Worm (Caenorhabditis elegans) whole organism, L1 larva: ENCODE results near the gene tif-1A.

Experiments
- C16A3.4 ChIP-seq: fragments of 150-350 bp; optimal IDR thresholded peaks from 2 replicates; lab custom pipeline; 2014; ENCODE audit warnings: missing biosample characterization, missing genetic modification characterization
- C34B4.2 ChIP-seq: sonication (generic microtip); optimal IDR thresholded peaks from 2 replicates; lab custom pipeline; 2017; ENCODE audit warnings: mild to moderate bottlenecking, missing genetic modification characterization, missing compliant biosample characterization
- aha-1 ChIP-seq: fragments of 150-350 bp; optimal IDR thresholded peaks from 2 replicates; lab custom pipeline; 2014; ENCODE audit warnings: missing biosample characterization, missing genetic modification characterization
- ama-1 ChIP-seq: fragments of 150-350 bp; optimal IDR thresholded peaks from 2 replicates; lab custom pipeline; 2014
- ceh-63 ChIP-seq: fragments of 200-800 bp; sonication (Bioruptor generic); optimal IDR thresholded peaks from 2 replicates; lab custom pipeline; 2018; ENCODE audit warnings: mild to moderate bottlenecking, missing genetic modification characterization, missing compliant biosample characterization
- ceh-82 ChIP-seq, 3 experiments: fragments of 150-350 bp in 1 of 3; sonication (generic microtip) in 2 of 3; optimal IDR thresholded peaks; 2 replicates each; lab custom pipeline; 2014 to 2017; ENCODE audit warnings: missing biosample characterization in 3 of 3, missing genetic modification characterization in 3 of 3
- ceh-88 ChIP-seq: fragments of 200-800 bp; sonication (Bioruptor generic); IDR thresholded peaks from 2 replicates; pipeline ENCODE4 v1.3.6; 2022; ENCODE audit warnings: missing genetic modification characterization, missing compliant biosample characterization
- ces-1 ChIP-seq: fragments of 150-350 bp; optimal IDR thresholded peaks from 2 replicates; lab custom pipeline; 2014; ENCODE audit warnings: missing biosample characterization, missing genetic modification reagents, missing genetic modification characterization
- dpl-1 ChIP-seq, 3 experiments: fragments of 150-350 bp in 2 of 3; sonication (generic microtip) in 1 of 3; optimal IDR thresholded peaks; 2 replicates each; lab custom pipeline; 2014 to 2017; ENCODE audit warnings: missing biosample characterization in 3 of 3, missing genetic modification characterization in 3 of 3, missing genetic modification reagents in 3 of 3
- dsc-1 ChIP-seq: sonication (generic microtip); optimal IDR thresholded peaks from 2 replicates; lab custom pipeline; 2016; ENCODE audit warnings: mild to moderate bottlenecking, missing genetic modification characterization, missing compliant biosample characterization
- efl-1 ChIP-seq, 4 experiments: fragments of 150-350 bp; optimal IDR thresholded peaks in 3 of 4; peaks in 1 of 4; 1 replicate in 1 of 4; 2 replicates in 3 of 4; lab custom pipeline; 2014; ENCODE audit warnings: missing biosample characterization in 2 of 4, missing genetic modification characterization in 2 of 4, missing genetic modification reagents in 2 of 4
- efl-3 ChIP-seq: fragments of 200-800 bp; sonication (Bioruptor generic); optimal IDR thresholded peaks from 2 replicates; lab custom pipeline; 2018; ENCODE audit warnings: mild to moderate bottlenecking, missing genetic modification characterization, missing compliant biosample characterization
- egl-13 ChIP-seq: sonication (generic microtip); optimal IDR thresholded peaks from 2 replicates; lab custom pipeline; 2016; ENCODE audit warnings: missing genotype, missing genetic modification reagents, missing genetic modification characterization, missing compliant biosample characterization
- elt-2 ChIP-seq: sonication (generic microtip); optimal IDR thresholded peaks from 2 replicates; lab custom pipeline; 2016; ENCODE audit warnings: missing genetic modification characterization, mild to moderate bottlenecking, inconsistent platforms, missing compliant biosample characterization, missing genetic modification reagents
- ets-5 ChIP-seq: fragments of 200-800 bp; sonication (Bioruptor generic); IDR thresholded peaks from 2 replicates; pipeline ENCODE4 v1.3.6; 2022; ENCODE audit warnings: missing genetic modification characterization, missing compliant biosample characterization
- hpl-2 ChIP-seq: fragments of 150-350 bp; optimal IDR thresholded peaks from 2 replicates; lab custom pipeline; 2014; ENCODE audit warnings: missing biosample characterization, missing genetic modification reagents, missing genetic modification characterization
- irx-1 ChIP-seq: sonication (generic microtip); optimal IDR thresholded peaks from 2 replicates; lab custom pipeline; 2016; ENCODE audit warnings: missing genetic modification characterization, missing compliant biosample characterization
- isw-1 ChIP-seq: fragments of 200-800 bp; sonication (Bioruptor generic); IDR thresholded peaks from 2 replicates; pipeline ENCODE4 v1.3.6; 2022; ENCODE audit warnings: missing genetic modification characterization, missing compliant biosample characterization
- lin-35 ChIP-seq, 2 experiments: fragments of 150-350 bp; optimal IDR thresholded peaks; 2 replicates each; lab custom pipeline; 2014; ENCODE audit warnings: missing biosample characterization in 2 of 2, missing genetic modification characterization in 2 of 2, missing genetic modification reagents in 2 of 2
- lin-39 ChIP-seq: fragments of 150-350 bp; optimal IDR thresholded peaks from 2 replicates; lab custom pipeline; 2014; ENCODE audit warnings: missing biosample characterization, missing genetic modification reagents, missing genetic modification characterization
- lsy-2 ChIP-seq, 2 experiments: fragments of 150-350 bp; optimal IDR thresholded peaks; 2 replicates each; lab custom pipeline; 2014; ENCODE audit warnings: missing biosample characterization in 2 of 2, missing genetic modification characterization in 2 of 2
- mab-9 ChIP-seq: fragments of 200-800 bp; sonication (Bioruptor generic); IDR thresholded peaks from 2 replicates; pipeline ENCODE4 v1.3.6; 2022; ENCODE audit warnings: missing genetic modification reagents, missing genetic modification characterization, missing compliant biosample characterization
- nhr-12 ChIP-seq: sonication (generic microtip); optimal IDR thresholded peaks from 2 replicates; lab custom pipeline; 2017; ENCODE audit warnings: missing biosample characterization, missing genetic modification characterization
- nhr-28 ChIP-seq: fragments of 150-350 bp; optimal IDR thresholded peaks from 2 replicates; lab custom pipeline; 2014; ENCODE audit warnings: missing biosample characterization, missing genetic modification characterization
- nhr-47 ChIP-seq: sonication (generic microtip); optimal IDR thresholded peaks from 2 replicates; lab custom pipeline; 2016; ENCODE audit warnings: mild to moderate bottlenecking, missing genetic modification characterization, moderate library complexity, missing compliant biosample characterization
- nhr-71 ChIP-seq: sonication (generic microtip); optimal IDR thresholded peaks from 2 replicates; lab custom pipeline; 2016; ENCODE audit warnings: mild to moderate bottlenecking, missing genetic modification characterization, moderate library complexity, missing compliant biosample characterization
- nhr-76 ChIP-seq: sonication (generic microtip); optimal IDR thresholded peaks from 2 replicates; lab custom pipeline; 2017; ENCODE audit warnings: missing biosample characterization, missing genetic modification characterization
- nhr-84 ChIP-seq: sonication (generic microtip); optimal IDR thresholded peaks from 2 replicates; lab custom pipeline; 2017; ENCODE audit warnings: missing biosample characterization, missing genetic modification characterization
- nhr-90 ChIP-seq: sonication (generic microtip); optimal IDR thresholded peaks from 2 replicates; lab custom pipeline; 2016; ENCODE audit warnings: mild to moderate bottlenecking, missing genetic modification characterization, missing compliant biosample characterization; ENCODE audit not compliant: poor library complexity
- pqm-1 ChIP-seq: sonication (generic microtip); optimal IDR thresholded peaks from 3 replicates; lab custom pipeline; 2017; ENCODE audit warnings: missing biosample characterization, missing genetic modification characterization
- snpc-4 ChIP-seq: fragments of 150-350 bp; optimal IDR thresholded peaks from 2 replicates; lab custom pipeline; 2014; ENCODE audit warnings: missing biosample characterization, missing genetic modification characterization
- sox-4 ChIP-seq: sonication (generic microtip); optimal IDR thresholded peaks from 2 replicates; lab custom pipeline; 2016; ENCODE audit warnings: missing genetic modification characterization, missing compliant biosample characterization
- swsn-7 ChIP-seq: sonication (generic microtip); optimal IDR thresholded peaks from 2 replicates; lab custom pipeline; 2016; ENCODE audit warnings: missing genetic modification characterization, missing compliant biosample characterization
- unc-130 ChIP-seq: fragments of 150-350 bp; optimal IDR thresholded peaks from 2 replicates; lab custom pipeline; 2017; ENCODE audit warnings: missing biosample characterization, missing genetic modification characterization, inconsistent platforms
- unc-86 ChIP-seq: sonication (generic microtip); optimal IDR thresholded peaks from 2 replicates; lab custom pipeline; 2016; ENCODE audit warnings: missing genetic modification characterization, missing compliant biosample characterization
- unc-98 ChIP-seq: fragments of 200-800 bp; sonication (Bioruptor generic); IDR thresholded peaks from 2 replicates; pipeline ENCODE4 v1.3.6; 2022; ENCODE audit warnings: missing genetic modification characterization, missing compliant biosample characterization
- vab-15 ChIP-seq: sonication (generic microtip); optimal IDR thresholded peaks from 2 replicates; lab custom pipeline; 2017; ENCODE audit warnings: missing genotype, mild to moderate bottlenecking, missing genetic modification characterization, missing compliant biosample characterization
- zag-1 ChIP-seq: fragments of 150-350 bp; optimal IDR thresholded peaks from 2 replicates; lab custom pipeline; 2014; ENCODE audit warnings: missing biosample characterization, missing genetic modification characterization
- ztf-11 ChIP-seq, 2 experiments: sonication (generic microtip); optimal IDR thresholded peaks; 2 replicates each; lab custom pipeline; 2016 to 2017; ENCODE audit warnings: missing genetic modification characterization in 2 of 2, missing biosample characterization in 1 of 2, missing compliant biosample characterization in 1 of 2
- ztf-4 ChIP-seq: fragments of 150-350 bp; optimal IDR thresholded peaks from 2 replicates; lab custom pipeline; 2014; ENCODE audit warnings: missing biosample characterization, missing genetic modification characterization

Gene tif-1A

DNA sequence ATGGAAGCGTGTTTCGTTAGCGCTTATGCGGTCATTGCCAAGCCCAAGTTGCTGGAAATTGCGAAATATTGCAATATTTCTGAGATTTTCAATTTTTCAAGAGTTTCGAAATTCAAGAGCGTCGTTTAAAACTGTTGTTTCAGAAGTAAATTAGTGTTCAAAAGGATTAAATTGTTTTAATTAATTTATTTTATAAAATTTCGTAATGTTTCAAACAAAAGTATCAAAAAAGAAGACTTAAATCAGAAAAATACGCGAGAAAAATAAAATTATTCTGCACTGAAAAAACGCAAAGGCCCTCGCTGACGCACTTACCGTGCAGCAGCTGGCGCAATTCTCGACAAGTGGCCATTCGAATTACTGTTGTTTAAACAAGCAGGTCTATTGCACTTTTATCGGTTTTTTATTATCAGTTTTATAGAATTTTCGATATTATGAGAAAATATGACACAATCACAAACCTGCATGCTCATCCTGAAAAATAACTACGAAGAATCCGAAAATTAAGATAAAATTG, at the start of gene tif-1A (continued):
- peak; percentile 30 for TF ChIP-seq sox-4 (tag; lab: Kevin White, UChicago)
- no peak for TF ChIP-seq ces-1 (GFP tag; lab: Kevin White, UChicago)
- no peak for TF ChIP-seq nhr-76
- peak; percentile 79 to 85 (median 84) for TF ChIP-seq dpl-1 (GFP tag; optimal IDR thresholded peaks at IDR 0.05; lab: Kevin White, UChicago)
- TF ChIP-seq C16A3.4: peak; percentile 83
- peak; percentile 90 for TF ChIP-seq nhr-71
- TF ChIP-seq ets-5 (GFP tag; lab: Robert Waterston, UW): no peak
- TF ChIP-seq efl-1 (optimal IDR thresholded peaks at IDR 0.05; lab: Kevin White, UChicago): peak; percentile 76 to 83
- TF ChIP-seq efl-1 (GFP tag; optimal IDR thresholded peaks at IDR 0.05 in 1 of 2; lab: Kevin White, UChicago): peak; percentile 78 to 98
- no peak for TF ChIP-seq unc-98 (GFP tag; lab: Robert Waterston, UW)
- TF ChIP-seq vab-15 (tag; lab: Kevin White, UChicago): no peak
- peak; percentile 51; the same call in 1 of the 2 replicates for TF ChIP-seq ceh-88 (GFP tag; lab: Robert Waterston, UW)
- no peak for TF ChIP-seq nhr-28 (tag; lab: Kevin White, UChicago)
- no peak for TF ChIP-seq ama-1 (lab: Kevin White, UChicago)
- peak; percentile 82 for TF ChIP-seq dsc-1 (tag; lab: Kevin White, UChicago)
- TF ChIP-seq mab-9 (GFP tag; lab: Robert Waterston, UW): no peak
- TF ChIP-seq aha-1 (tag; lab: Kevin White, UChicago): no peak
- no peak for TF ChIP-seq efl-3 (GFP tag; lab: Kevin White, UChicago)
- TF ChIP-seq nhr-84 (tag; lab: Kevin White, UChicago): no peak
- TF ChIP-seq nhr-90 (tag; lab: Kevin White, UChicago): peak; percentile 92
- TF ChIP-seq lin-35 (GFP tag; optimal IDR thresholded peaks at IDR 0.05; lab: Kevin White, UChicago): peak; percentile 76 to 90
- peak; percentile 92 for TF ChIP-seq lsy-2 (tag; optimal IDR thresholded peaks at IDR 0.05; lab: Kevin White, UChicago)
- TF ChIP-seq zag-1 (tag; lab: Kevin White, UChicago): no peak
- TF ChIP-seq swsn-7 (tag; lab: Kevin White, UChicago): peak; percentile 84
- no peak for TF ChIP-seq ceh-63 (GFP tag; lab: Kevin White, UChicago)
- peak; percentile 31 for TF ChIP-seq ztf-4
- TF ChIP-seq egl-13: peak; percentile 63
- peak; percentile 82 for TF ChIP-seq snpc-4 (tag; lab: Kevin White, UChicago)
- TF ChIP-seq ceh-82 (tag; optimal IDR thresholded peaks at IDR 0.05; lab: Kevin White, UChicago): peak; percentile 81 to 91 (median 89)
- TF ChIP-seq ztf-11 (tag; optimal IDR thresholded peaks at IDR 0.05; lab: Kevin White, UChicago): peak in 1 of 2 experiments; percentile 61
- TF ChIP-seq isw-1: peak; percentile 64
- peak; percentile 76 for TF ChIP-seq unc-86
- TF ChIP-seq unc-130: peak; percentile 74

ce11 chrIII:4049150-4049549, 45.2 kb upstream of the tif-1A start:
- TF ChIP-seq efl-1 (optimal IDR thresholded peaks at IDR 0.05; lab: Kevin White, UChicago) (no peak), efl-1 (GFP tag; optimal IDR thresholded peaks at IDR 0.05 in 1 of 2; lab: Kevin White, UChicago) (peak in 1 of 2 experiments; percentile 32), aha-1 (tag; lab: Kevin White, UChicago) (no peak), lin-39 (tag; lab: Kevin White, UChicago) (no peak)

DNA sequence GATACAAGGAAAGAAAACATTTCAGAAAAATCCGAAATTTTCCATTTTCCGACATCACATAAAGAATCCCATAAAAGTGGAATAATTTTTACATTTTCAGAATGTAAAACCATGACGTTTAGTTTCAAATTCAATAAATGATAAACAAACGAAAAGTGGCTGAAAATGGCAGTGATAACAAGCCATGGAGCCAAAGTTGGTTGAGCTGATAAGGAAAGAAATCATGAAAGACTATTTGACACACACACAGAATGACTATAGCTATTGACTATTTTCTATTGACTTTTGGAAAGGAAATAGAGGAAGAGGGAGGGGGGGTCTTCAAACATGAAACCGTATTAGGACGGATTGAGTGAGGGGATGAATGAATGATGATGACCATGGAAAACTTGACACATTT, 35.9 kb upstream of the tif-1A start:
- TF ChIP-seq C34B4.2 (tag; lab: Kevin White, UChicago): no peak
- no peak for TF ChIP-seq lsy-2 (tag; optimal IDR thresholded peaks at IDR 0.05; lab: Kevin White, UChicago)
- TF ChIP-seq nhr-12 (tag; lab: Kevin White, UChicago): no peak
- TF ChIP-seq hpl-2: no peak
- peak in 1 of 2 experiments; percentile 32 for TF ChIP-seq lin-35 (GFP tag; optimal IDR thresholded peaks at IDR 0.05; lab: Kevin White, UChicago)
- no peak for TF ChIP-seq nhr-47 (tag; lab: Kevin White, UChicago)
- no peak for TF ChIP-seq vab-15 (tag; lab: Kevin White, UChicago)
- TF ChIP-seq elt-2 (tag; lab: Kevin White, UChicago): peak; percentile 54
- no peak for TF ChIP-seq irx-1
- peak; percentile 68 for TF ChIP-seq pqm-1
